Fruit fly (Drosophila melanogaster) whole organism, embryonic: ENCODE measurements around the gene RpS14a.
A peak's percentile ranks its signal among the peaks of the same experiment; 100 is the strongest.

ENCODE experiments used
- BEAF-32 ChIP-seq: fragments of 200-800 bp; sonication (Bioruptor generic); optimal IDR thresholded peaks from 3 replicates; lab custom pipeline; 2017; ENCODE audit warnings: missing biosample characterization, missing genetic modification characterization, mild to moderate bottlenecking, moderate library complexity, missing genetic modification reagents
- Bteb2 ChIP-seq: fragments of 200-800 bp; sonication (Bioruptor generic); optimal IDR thresholded peaks from 2 replicates; lab custom pipeline; 2016; ENCODE audit warnings: missing biosample characterization, missing genetic modification characterization
- CG11456 ChIP-seq: fragments of 200-800 bp; sonication (Bioruptor generic); IDR thresholded peaks from 3 replicates; pipeline ENCODE4 v1.3.6; 2022; ENCODE audit warnings: missing biosample characterization, missing genetic modification characterization
- CG14441 ChIP-seq: fragments of 200-800 bp; sonication (Bioruptor generic); IDR thresholded peaks from 2 replicates; pipeline ENCODE4 v1.3.6; 2022; ENCODE audit warnings: missing biosample characterization, missing genetic modification characterization
- CG14710 ChIP-seq: fragments of 200-800 bp; sonication (Bioruptor generic); optimal IDR thresholded peaks from 3 replicates; lab custom pipeline; 2019; ENCODE audit warnings: missing biosample characterization, mild to moderate bottlenecking, missing genetic modification characterization, moderate library complexity
- CG18599 ChIP-seq: fragments of 200-800 bp; sonication (Bioruptor generic); optimal IDR thresholded peaks from 3 replicates; lab custom pipeline; 2017; ENCODE audit warnings: missing biosample characterization, missing genetic modification characterization, mild to moderate bottlenecking, moderate library complexity, missing genetic modification reagents
- CG2712 ChIP-seq: fragments of 200-800 bp; optimal IDR thresholded peaks from 3 replicates; lab custom pipeline; 2019; ENCODE audit warnings: missing biosample characterization, mild to moderate bottlenecking, missing genetic modification characterization, moderate library complexity
- CG33557 ChIP-seq: fragments of 200-800 bp; sonication (Bioruptor generic); optimal IDR thresholded peaks from 2 replicates; lab custom pipeline; 2019; ENCODE audit warnings: missing biosample characterization, mild to moderate bottlenecking, missing genetic modification characterization, moderate library complexity
- CG34376 ChIP-seq: fragments of 200-800 bp; sonication (Bioruptor generic); optimal IDR thresholded peaks from 2 replicates; lab custom pipeline; 2018; ENCODE audit warnings: missing biosample characterization, mild to moderate bottlenecking, missing genetic modification characterization
- CG6765 ChIP-seq: fragments of 200-800 bp; sonication (Bioruptor generic); optimal IDR thresholded peaks from 3 replicates; lab custom pipeline; 2017; ENCODE audit warnings: missing biosample characterization, mild to moderate bottlenecking, missing genetic modification characterization
- CG7271 ChIP-seq: fragments of 200-800 bp; sonication (Bioruptor generic); optimal IDR thresholded peaks from 2 replicates; lab custom pipeline; 2018; ENCODE audit warnings: missing biosample characterization, mild to moderate bottlenecking, missing genetic modification characterization, moderate library complexity
- CG7372 ChIP-seq: fragments of 200-800 bp; sonication (Bioruptor generic); IDR thresholded peaks from 2 replicates; pipeline ENCODE4 v1.3.6; 2022; ENCODE audit warnings: missing biosample characterization, missing genetic modification characterization
- CG7786 ChIP-seq: fragments of 200-800 bp; sonication (Bioruptor generic); optimal IDR thresholded peaks from 2 replicates; lab custom pipeline; 2016; ENCODE audit warnings: missing biosample characterization, missing genetic modification characterization
- CG9932 ChIP-seq: fragments of 200-800 bp; sonication (Bioruptor generic); IDR thresholded peaks from 2 replicates; pipeline ENCODE4 v1.3.6; 2022; ENCODE audit warnings: missing biosample characterization, missing genetic modification characterization
- Camta ChIP-seq: fragments of 200-800 bp; sonication (Bioruptor generic); optimal IDR thresholded peaks from 2 replicates; lab custom pipeline; 2016; ENCODE audit warnings: missing biosample characterization, missing genetic modification characterization
- Chrac-16 ChIP-seq: fragments of 200-800 bp; sonication (Bioruptor generic); optimal IDR thresholded peaks from 3 replicates; lab custom pipeline; 2016; ENCODE audit warnings: missing biosample characterization, missing genetic modification characterization
- Dek ChIP-seq: fragments of 200-800 bp; sonication (Bioruptor generic); optimal IDR thresholded peaks from 3 replicates; lab custom pipeline; 2019; ENCODE audit warnings: missing biosample characterization, mild to moderate bottlenecking, missing genetic modification characterization, moderate library complexity
- GATAe ChIP-seq: fragments of 200-800 bp; sonication (Bioruptor generic); conservative IDR thresholded peaks from 2 replicates; pipeline ENCODE4 v1.3.6; 2022; ENCODE audit warnings: missing biosample characterization, missing genetic modification characterization
- H15 ChIP-seq: fragments of 200-800 bp; sonication (Bioruptor generic); IDR thresholded peaks from 3 replicates; pipeline ENCODE4 v1.3.6; 2022; ENCODE audit warnings: missing biosample characterization, missing genetic modification characterization
- HmgZ ChIP-seq: fragments of 200-800 bp; sonication (Bioruptor generic); optimal IDR thresholded peaks from 2 replicates; lab custom pipeline; 2018; ENCODE audit warnings: missing biosample characterization, mild to moderate bottlenecking, missing genetic modification characterization
- Hr3 ChIP-seq: fragments of 200-800 bp; sonication (Bioruptor generic); optimal IDR thresholded peaks from 3 replicates; lab custom pipeline; 2016; ENCODE audit warnings: missing biosample characterization, missing genetic modification characterization
- Hr51 ChIP-seq, 2 experiments: fragments of 200-800 bp; sonication (Bioruptor generic); optimal IDR thresholded peaks; 2 replicates in 1 of 2; 3 replicates in 1 of 2; lab custom pipeline; 2016 to 2018; ENCODE audit warnings: missing biosample characterization in 2 of 2, missing genetic modification characterization in 2 of 2, mild to moderate bottlenecking in 1 of 2, moderate library complexity in 1 of 2
- MESR4 ChIP-seq: fragments of 200-800 bp; sonication (Bioruptor generic); optimal IDR thresholded peaks from 2 replicates; lab custom pipeline; 2018; ENCODE audit warnings: missing biosample characterization, mild to moderate bottlenecking, missing genetic modification characterization, moderate library complexity
- Oaz ChIP-seq: fragments of 200-800 bp; sonication (Bioruptor generic); IDR thresholded peaks from 2 replicates; pipeline ENCODE4 v1.3.6; 2022; ENCODE audit warnings: missing biosample characterization, missing genetic modification characterization
- Sox102F ChIP-seq: fragments of 200-800 bp; sonication (Bioruptor generic); optimal IDR thresholded peaks from 2 replicates; lab custom pipeline; 2018; ENCODE audit warnings: missing biosample characterization, mild to moderate bottlenecking, missing genetic modification characterization, moderate library complexity
- TFAM ChIP-seq: fragments of 200-800 bp; sonication (Bioruptor generic); optimal IDR thresholded peaks from 2 replicates; lab custom pipeline; 2017; ENCODE audit warnings: missing biosample characterization, missing genetic modification characterization, inconsistent platforms
- amos ChIP-seq: fragments of 200-800 bp; sonication (Bioruptor generic); IDR thresholded peaks from 2 replicates; pipeline ENCODE4 v1.3.6; 2022; ENCODE audit warnings: missing biosample characterization, missing genetic modification characterization; ENCODE audit not compliant: partially characterized antibody
- crol ChIP-seq: fragments of 200-800 bp; sonication (Bioruptor generic); IDR thresholded peaks from 2 replicates; pipeline ENCODE4 v1.3.6; 2022; ENCODE audit warnings: missing biosample characterization, missing genetic modification characterization
- danr ChIP-seq: fragments of 200-800 bp; sonication (Bioruptor generic); IDR thresholded peaks from 2 replicates; pipeline ENCODE4 v1.3.6; 2022; ENCODE audit warnings: missing biosample characterization, missing genetic modification characterization
- en ChIP-seq: fragments of 200-800 bp; sonication (Bioruptor generic); optimal IDR thresholded peaks from 2 replicates; lab custom pipeline; 2016; ENCODE audit warnings: missing biosample characterization, missing genetic modification characterization
- ewg ChIP-seq: fragments of 200-800 bp; sonication (Bioruptor generic); optimal IDR thresholded peaks from 3 replicates; lab custom pipeline; 2017; ENCODE audit warnings: mild to moderate bottlenecking, missing biosample characterization, missing genetic modification reagents, missing genetic modification characterization
- exex ChIP-seq: fragments of 200-800 bp; sonication (Bioruptor generic); optimal IDR thresholded peaks from 4 replicates; lab custom pipeline; 2018; ENCODE audit warnings: missing biosample characterization, mild to moderate bottlenecking, missing genetic modification characterization, moderate library complexity
- fru ChIP-seq: fragments of >200 bp; optimal IDR thresholded peaks from 2 replicates; lab custom pipeline; 2017
- gcm ChIP-seq: fragments of 200-800 bp; sonication (Bioruptor generic); optimal IDR thresholded peaks from 2 replicates; lab custom pipeline; 2019; ENCODE audit warnings: missing biosample characterization, mild to moderate bottlenecking, missing genetic modification characterization, moderate library complexity
- hkb ChIP-seq, 2 experiments: fragments of 200-800 bp in 1 of 2; fragments of >200 bp in 1 of 2; sonication (Bioruptor generic) in 1 of 2; IDR thresholded peaks in 1 of 2; optimal IDR thresholded peaks in 1 of 2; 2 replicates each; pipeline versions ENCODE4 v1.3.6 to Lab custom; 2017 to 2022; ENCODE audit warnings: missing biosample characterization in 1 of 2, missing genetic modification characterization in 1 of 2
- inv ChIP-seq: fragments of 200-800 bp; sonication (Bioruptor generic); IDR thresholded peaks from 2 replicates; pipeline ENCODE4 v1.3.6; 2022; ENCODE audit warnings: missing biosample characterization, missing genetic modification characterization; ENCODE audit not compliant: partially characterized antibody
- kay ChIP-seq: fragments of 200-800 bp; sonication (Bioruptor generic); optimal IDR thresholded peaks from 2 replicates; lab custom pipeline; 2016; ENCODE audit warnings: missing biosample characterization, missing genetic modification characterization
- klu ChIP-seq: fragments of 200-800 bp; sonication (Bioruptor generic); IDR thresholded peaks from 2 replicates; pipeline ENCODE4 v1.3.6; 2022; ENCODE audit warnings: missing biosample characterization, missing genetic modification characterization
- kni ChIP-seq: fragments of 200-800 bp; sonication (Bioruptor generic); optimal IDR thresholded peaks from 3 replicates; lab custom pipeline; 2017; ENCODE audit warnings: mild to moderate bottlenecking, missing biosample characterization, missing genetic modification reagents, missing genetic modification characterization
- lbe ChIP-seq: fragments of 200-800 bp; sonication (Bioruptor generic); optimal IDR thresholded peaks from 2 replicates; lab custom pipeline; 2016; ENCODE audit warnings: missing biosample characterization, mild to moderate bottlenecking, missing genetic modification characterization
- lilli ChIP-seq: fragments of 200-800 bp; sonication (Bioruptor generic); optimal IDR thresholded peaks from 3 replicates; lab custom pipeline; 2016; ENCODE audit warnings: missing biosample characterization, missing genetic modification characterization
- nerfin-1 ChIP-seq: fragments of 200-800 bp; sonication (Bioruptor generic); optimal IDR thresholded peaks from 3 replicates; lab custom pipeline; 2019; ENCODE audit warnings: missing biosample characterization, mild to moderate bottlenecking, missing genetic modification characterization, moderate library complexity
- phol ChIP-seq: fragments of 200-800 bp; sonication (Bioruptor generic); optimal IDR thresholded peaks from 3 replicates; lab custom pipeline; 2018; ENCODE audit warnings: missing biosample characterization, mild to moderate bottlenecking, missing genetic modification characterization, moderate library complexity
- ranshi ChIP-seq: fragments of 200-800 bp; sonication (Bioruptor generic); IDR thresholded peaks from 2 replicates; pipeline ENCODE4 v1.3.6; 2022; ENCODE audit warnings: missing biosample characterization, missing genetic modification characterization
- tap ChIP-seq: fragments of 200-800 bp; optimal IDR thresholded peaks from 3 replicates; lab custom pipeline; 2019; ENCODE audit warnings: missing biosample characterization, mild to moderate bottlenecking, missing genetic modification characterization, moderate library complexity
- tio ChIP-seq: fragments of 200-800 bp; sonication (Bioruptor generic); optimal IDR thresholded peaks from 2 replicates; lab custom pipeline; 2017; ENCODE audit warnings: missing biosample characterization, missing genetic modification characterization, inconsistent platforms
- trem ChIP-seq: fragments of 200-800 bp; optimal IDR thresholded peaks from 3 replicates; lab custom pipeline; 2019; ENCODE audit warnings: missing biosample characterization, mild to moderate bottlenecking, missing genetic modification characterization, moderate library complexity
- wdn ChIP-seq: fragments of 200-800 bp; sonication (Bioruptor generic); IDR thresholded peaks from 2 replicates; pipeline ENCODE4 v1.3.6; 2022; ENCODE audit warnings: missing biosample characterization, missing genetic modification characterization
- zf30C ChIP-seq: fragments of 200-800 bp; sonication (Bioruptor generic); optimal IDR thresholded peaks from 3 replicates; lab custom pipeline; 2018; ENCODE audit warnings: missing biosample characterization, mild to moderate bottlenecking, missing genetic modification characterization

RpS14a gene

dm6 chrX:7888386-7889024 lies 45.0 kb upstream of the RpS14a start, which contains the start of gene Acat1 (continued):
- TF ChIP-seq nerfin-1 (tag; lab: Kevin White, UChicago) (no peak), CG33557 (no peak), Hr51 (GFP tag; optimal IDR thresholded peaks at IDR 0.05; lab: Kevin White, UChicago) (peak; percentile 46 to 72), tio (peak; percentile 40), GATAe (no peak), tap (tag; lab: Kevin White, UChicago) (peak; percentile 27), CG7372 (peak; percentile 34; the same call in 1 of the 2 replicates), CG11456 (GFP tag; lab: Robert Waterston, UW) (peak; percentile 72; the same call in 2 of the 3 replicates), ranshi (GFP tag; lab: Robert Waterston, UW) (0 out of 2 replicates have a peak, but pooled peaks have one; percentile 42), inv (GFP tag; lab: Robert Waterston, UW) (peak; percentile 25; the same call in 1 of the 2 replicates), kay (peak; percentile 39), CG34376 (GFP tag; lab: Kevin White, UChicago) (peak; percentile 0), kni (GFP tag; lab: Kevin White, UChicago) (no peak), CG14710 (peak; percentile 53), CG18599 (GFP tag; lab: Kevin White, UChicago) (peak; percentile 74), gcm (GFP tag; lab: Kevin White, UChicago) (peak; percentile 8), Sox102F (peak; percentile 69), wdn (GFP tag; lab: Robert Waterston, UW) (0 out of 2 replicates have a peak, but pooled peaks have one; percentile 14), lilli (GFP tag; lab: Kevin White, UChicago) (peak; percentile 80), Camta (GFP tag; lab: Kevin White, UChicago) (peak; percentile 25), amos (GFP tag; lab: Robert Waterston, UW) (peak; percentile 46; the same call in 1 of the 2 replicates), zf30C (GFP tag; lab: Kevin White, UChicago) (no peak), MESR4 (GFP tag; lab: Kevin White, UChicago) (peak; percentile 65), Bteb2 (GFP tag; lab: Kevin White, UChicago) (peak; percentile 38), Dek (tag; lab: Kevin White, UChicago) (no peak), fru (lab: Kevin White, UChicago) (no peak), BEAF-32 (GFP tag; lab: Kevin White, UChicago) (peak; percentile 57), Hr3 (GFP tag; lab: Kevin White, UChicago) (peak; percentile 35), ewg (GFP tag; lab: Kevin White, UChicago) (peak; percentile 17), danr (GFP tag; lab: Robert Waterston, UW) (no peak), hkb (optimal IDR thresholded peaks at IDR 0.05; lab: Kevin White, UChicago) (no peak), hkb (GFP tag; IDR thresholded peaks at IDR 0.05; lab: Robert Waterston, UW) (peak; percentile 80), CG2712 (peak; percentile 64), CG7786 (GFP tag; lab: Kevin White, UChicago) (peak; percentile 40), CG9932 (GFP tag; lab: Robert Waterston, UW) (peak; percentile 57), phol (tag; lab: Kevin White, UChicago) (peak; percentile 64), trem (peak; percentile 52), CG6765 (no peak), Oaz (GFP tag; lab: Robert Waterston, UW) (no peak), TFAM (no peak), exex (tag; lab: Kevin White, UChicago) (peak; percentile 12), CG14441 (GFP tag; lab: Robert Waterston, UW) (peak; percentile 58), crol (GFP tag; lab: Robert Waterston, UW) (no peak), lbe (GFP tag; lab: Kevin White, UChicago) (peak; percentile 81), Chrac-16 (GFP tag; lab: Kevin White, UChicago) (peak; percentile 57), en (GFP tag; lab: Kevin White, UChicago) (peak; percentile 18), HmgZ (peak; percentile 34), CG7271 (tag; lab: Kevin White, UChicago) (peak; percentile 1), H15 (no peak), klu (peak; percentile 32; the same call in 1 of the 2 replicates)
